Worm (Caenorhabditis elegans) whole organism, L1 larva: ENCODE data around the gene tag-276.

ENCODE experiments used
- C16A3.4 ChIP-seq: fragments of 150-350 bp; optimal IDR thresholded peaks from 2 replicates; lab custom pipeline; 2014; ENCODE audit warnings: missing biosample characterization, missing genetic modification characterization
- C34B4.2 ChIP-seq: sonication (generic microtip); optimal IDR thresholded peaks from 2 replicates; lab custom pipeline; 2017; ENCODE audit warnings: mild to moderate bottlenecking, missing genetic modification characterization, missing compliant biosample characterization
- F16B12.6 ChIP-seq: fragments of 150-350 bp; optimal IDR thresholded peaks from 2 replicates; lab custom pipeline; 2014; ENCODE audit warnings: missing biosample characterization, missing genetic modification characterization
- Y116A8C.19 ChIP-seq: sonication (generic microtip); optimal IDR thresholded peaks from 2 replicates; lab custom pipeline; 2016; ENCODE audit warnings: missing compliant biosample characterization, missing genetic modification characterization, borderline replicate concordance
- alr-1 ChIP-seq: fragments of 200-800 bp; sonication (Bioruptor generic); optimal IDR thresholded peaks from 2 replicates; lab custom pipeline; 2018; ENCODE audit warnings: borderline replicate concordance, mild to moderate bottlenecking, missing genetic modification characterization, missing compliant biosample characterization
- blmp-1 ChIP-seq: fragments of 150-350 bp; optimal IDR thresholded peaks from 2 replicates; lab custom pipeline; 2014; ENCODE audit warnings: missing biosample characterization, missing genetic modification characterization
- ceh-63 ChIP-seq: fragments of 200-800 bp; sonication (Bioruptor generic); optimal IDR thresholded peaks from 2 replicates; lab custom pipeline; 2018; ENCODE audit warnings: mild to moderate bottlenecking, missing genetic modification characterization, missing compliant biosample characterization
- ceh-88 ChIP-seq: fragments of 200-800 bp; sonication (Bioruptor generic); IDR thresholded peaks from 2 replicates; pipeline ENCODE4 v1.3.6; 2022; ENCODE audit warnings: missing genetic modification characterization, missing compliant biosample characterization
- ceh-90 ChIP-seq: sonication (generic microtip); optimal IDR thresholded peaks from 2 replicates; lab custom pipeline; 2016; ENCODE audit warnings: missing genetic modification characterization, missing compliant biosample characterization
- dpl-1 ChIP-seq, 3 experiments: fragments of 150-350 bp in 2 of 3; sonication (generic microtip) in 1 of 3; optimal IDR thresholded peaks; 2 replicates each; lab custom pipeline; 2014 to 2017; ENCODE audit warnings: missing biosample characterization in 3 of 3, missing genetic modification characterization in 3 of 3, missing genetic modification reagents in 3 of 3
- efl-1 ChIP-seq, 4 experiments: fragments of 150-350 bp; optimal IDR thresholded peaks in 3 of 4; peaks in 1 of 4; 1 replicate in 1 of 4; 2 replicates in 3 of 4; lab custom pipeline; 2014; ENCODE audit warnings: missing biosample characterization in 2 of 4, missing genetic modification characterization in 2 of 4, missing genetic modification reagents in 2 of 4
- egl-13 ChIP-seq: sonication (generic microtip); optimal IDR thresholded peaks from 2 replicates; lab custom pipeline; 2016; ENCODE audit warnings: missing genotype, missing genetic modification reagents, missing genetic modification characterization, missing compliant biosample characterization
- elt-3 ChIP-seq, 6 experiments: fragments of 150-350 bp in 1 of 6; sonication (generic microtip); optimal IDR thresholded peaks; 2 replicates each; lab custom pipeline; 2017 to 2018; ENCODE audit warnings: missing biosample characterization in 6 of 6, missing genetic modification characterization in 6 of 6, inconsistent platforms in 1 of 6
- fkh-10 ChIP-seq: sonication (generic microtip); optimal IDR thresholded peaks from 2 replicates; lab custom pipeline; 2017; ENCODE audit warnings: missing biosample characterization, missing genetic modification reagents, missing genetic modification characterization
- fos-1 ChIP-seq: fragments of 150-350 bp; optimal IDR thresholded peaks from 2 replicates; lab custom pipeline; 2014; ENCODE audit warnings: missing biosample characterization, missing genetic modification characterization
- grh-1 ChIP-seq: fragments of 200-800 bp; sonication (Bioruptor generic); IDR thresholded peaks from 2 replicates; pipeline ENCODE4 v1.3.6; 2022; ENCODE audit warnings: missing genetic modification reagents, missing genetic modification characterization, missing compliant biosample characterization
- hlh-17 ChIP-seq: fragments of 200-800 bp; sonication (Bioruptor generic); optimal IDR thresholded peaks from 2 replicates; lab custom pipeline; 2018; ENCODE audit warnings: missing genetic modification characterization, mild to moderate bottlenecking, missing compliant biosample characterization, moderate library complexity, borderline replicate concordance
- hlh-4 ChIP-seq: sonication (generic microtip); optimal IDR thresholded peaks from 2 replicates; lab custom pipeline; 2016; ENCODE audit warnings: mild to moderate bottlenecking, missing genetic modification characterization, missing compliant biosample characterization
- jun-1 ChIP-seq: fragments of 150-350 bp; optimal IDR thresholded peaks from 2 replicates; lab custom pipeline; 2014; ENCODE audit warnings: missing biosample characterization, missing genetic modification reagents, missing genetic modification characterization
- lin-14 ChIP-seq: fragments of 200-800 bp; sonication (Bioruptor generic); optimal IDR thresholded peaks from 2 replicates; lab custom pipeline; 2018; ENCODE audit warnings: mild to moderate bottlenecking, missing genetic modification characterization, moderate library complexity, missing compliant biosample characterization
- lin-39 ChIP-seq: fragments of 150-350 bp; optimal IDR thresholded peaks from 2 replicates; lab custom pipeline; 2014; ENCODE audit warnings: missing biosample characterization, missing genetic modification reagents, missing genetic modification characterization
- lsy-2 ChIP-seq, 2 experiments: fragments of 150-350 bp; optimal IDR thresholded peaks; 2 replicates each; lab custom pipeline; 2014; ENCODE audit warnings: missing biosample characterization in 2 of 2, missing genetic modification characterization in 2 of 2
- mdl-1 ChIP-seq, 2 experiments: fragments of 150-350 bp; optimal IDR thresholded peaks; 2 replicates each; lab custom pipeline; 2014 to 2017; ENCODE audit warnings: missing biosample characterization in 2 of 2, missing genetic modification characterization in 2 of 2, inconsistent platforms in 1 of 2
- mep-1 ChIP-seq: fragments of 150-350 bp; optimal IDR thresholded peaks from 2 replicates; lab custom pipeline; 2014; ENCODE audit warnings: missing biosample characterization, missing genetic modification characterization
- nhr-19 ChIP-seq: fragments of 200-800 bp; sonication (Bioruptor generic); conservative IDR thresholded peaks from 2 replicates; pipeline ENCODE4 v1.3.6; 2022; ENCODE audit warnings: missing genetic modification characterization, missing compliant biosample characterization
- nhr-20 ChIP-seq: sonication (generic microtip); optimal IDR thresholded peaks from 2 replicates; lab custom pipeline; 2016; ENCODE audit warnings: mild to moderate bottlenecking, missing genetic modification characterization, missing compliant biosample characterization
- nhr-28 ChIP-seq: fragments of 150-350 bp; optimal IDR thresholded peaks from 2 replicates; lab custom pipeline; 2014; ENCODE audit warnings: missing biosample characterization, missing genetic modification characterization
- nhr-47 ChIP-seq: sonication (generic microtip); optimal IDR thresholded peaks from 2 replicates; lab custom pipeline; 2016; ENCODE audit warnings: mild to moderate bottlenecking, missing genetic modification characterization, moderate library complexity, missing compliant biosample characterization
- nhr-71 ChIP-seq: sonication (generic microtip); optimal IDR thresholded peaks from 2 replicates; lab custom pipeline; 2016; ENCODE audit warnings: mild to moderate bottlenecking, missing genetic modification characterization, moderate library complexity, missing compliant biosample characterization
- nhr-77 ChIP-seq: fragments of 150-350 bp; optimal IDR thresholded peaks from 2 replicates; lab custom pipeline; 2014; ENCODE audit warnings: missing biosample characterization, missing genetic modification characterization
- nhr-84 ChIP-seq: sonication (generic microtip); optimal IDR thresholded peaks from 2 replicates; lab custom pipeline; 2017; ENCODE audit warnings: missing biosample characterization, missing genetic modification characterization
- nhr-85 ChIP-seq: sonication (generic microtip); peaks from one replicate; lab custom pipeline; 2016; ENCODE audit warnings: missing genetic modification characterization, inconsistent platforms, missing compliant biosample characterization
- nhr-90 ChIP-seq: sonication (generic microtip); optimal IDR thresholded peaks from 2 replicates; lab custom pipeline; 2016; ENCODE audit warnings: mild to moderate bottlenecking, missing genetic modification characterization, missing compliant biosample characterization; ENCODE audit not compliant: poor library complexity
- pag-3 ChIP-seq: sonication (generic microtip); optimal IDR thresholded peaks from 2 replicates; lab custom pipeline; 2017; ENCODE audit warnings: missing genetic modification characterization, mild to moderate bottlenecking, missing compliant biosample characterization, antibody characterized with exemption, borderline replicate concordance; ENCODE audit not compliant: insufficient read depth
- pax-3 ChIP-seq: fragments of 200-800 bp; sonication (Bioruptor generic); optimal IDR thresholded peaks from 2 replicates; lab custom pipeline; 2018; ENCODE audit warnings: mild to moderate bottlenecking, missing genetic modification characterization, moderate library complexity, missing compliant biosample characterization
- skn-1 ChIP-seq: fragments of 150-350 bp; optimal IDR thresholded peaks from 2 replicates; lab custom pipeline; 2014; ENCODE audit warnings: missing biosample characterization, missing genetic modification characterization
- snpc-4 ChIP-seq: fragments of 150-350 bp; optimal IDR thresholded peaks from 2 replicates; lab custom pipeline; 2014; ENCODE audit warnings: missing biosample characterization, missing genetic modification characterization
- snu-23 ChIP-seq: sonication (generic microtip); optimal IDR thresholded peaks from 2 replicates; lab custom pipeline; 2016; ENCODE audit warnings: missing genetic modification characterization, missing compliant biosample characterization
- sox-4 ChIP-seq: sonication (generic microtip); optimal IDR thresholded peaks from 2 replicates; lab custom pipeline; 2016; ENCODE audit warnings: missing genetic modification characterization, missing compliant biosample characterization
- sup-37 ChIP-seq: fragments of 200-800 bp; sonication (Bioruptor generic); optimal IDR thresholded peaks from 2 replicates; lab custom pipeline; 2018; ENCODE audit warnings: mild to moderate bottlenecking, missing genetic modification characterization, missing compliant biosample characterization
- tbx-2 ChIP-seq: sonication (generic microtip); optimal IDR thresholded peaks from 2 replicates; lab custom pipeline; 2016; ENCODE audit warnings: missing genetic modification characterization, missing compliant biosample characterization
- tlp-1 ChIP-seq: fragments of 150-350 bp; optimal IDR thresholded peaks from 2 replicates; lab custom pipeline; 2014; ENCODE audit warnings: missing biosample characterization, missing genetic modification characterization
- unc-130 ChIP-seq: fragments of 150-350 bp; optimal IDR thresholded peaks from 2 replicates; lab custom pipeline; 2017; ENCODE audit warnings: missing biosample characterization, missing genetic modification characterization, inconsistent platforms
- unc-86 ChIP-seq: sonication (generic microtip); optimal IDR thresholded peaks from 2 replicates; lab custom pipeline; 2016; ENCODE audit warnings: missing genetic modification characterization, missing compliant biosample characterization
- vab-15 ChIP-seq: sonication (generic microtip); optimal IDR thresholded peaks from 2 replicates; lab custom pipeline; 2017; ENCODE audit warnings: missing genotype, mild to moderate bottlenecking, missing genetic modification characterization, missing compliant biosample characterization
- xbp-1 ChIP-seq: sonication (generic microtip); optimal IDR thresholded peaks from 2 replicates; lab custom pipeline; 2016; ENCODE audit warnings: missing genetic modification characterization, missing compliant biosample characterization
- ztf-11 ChIP-seq, 2 experiments: sonication (generic microtip); optimal IDR thresholded peaks; 2 replicates each; lab custom pipeline; 2016 to 2017; ENCODE audit warnings: missing genetic modification characterization in 2 of 2, missing biosample characterization in 1 of 2, missing compliant biosample characterization in 1 of 2
- ztf-4 ChIP-seq: fragments of 150-350 bp; optimal IDR thresholded peaks from 2 replicates; lab custom pipeline; 2014; ENCODE audit warnings: missing biosample characterization, missing genetic modification characterization

Gene tag-276

ce11 chrII:12239449-12239848 is 9.5 kb downstream of the tag-276 start:
- TF ChIP-seq nhr-90 (tag; lab: Kevin White, UChicago) (no peak), snu-23 (peak; percentile 18), unc-130 (tag; lab: Kevin White, UChicago) (no peak), blmp-1 (tag; lab: Kevin White, UChicago) (peak; percentile 96), ztf-11 (tag; optimal IDR thresholded peaks at IDR 0.05; lab: Kevin White, UChicago) (no peak), Y116A8C.19 (no peak), egl-13 (tag; lab: Kevin White, UChicago) (no peak), lin-14 (GFP tag; lab: Kevin White, UChicago) (no peak), sup-37 (GFP tag; lab: Kevin White, UChicago) (no peak), grh-1 (GFP tag; lab: Robert Waterston, UW) (peak; percentile 29; the same call in 1 of the 2 replicates), nhr-47 (tag; lab: Kevin White, UChicago) (no peak), tlp-1 (tag; lab: Kevin White, UChicago) (no peak), snpc-4 (tag; lab: Kevin White, UChicago) (no peak), ceh-90 (tag; lab: Kevin White, UChicago) (no peak), ztf-4 (no peak), alr-1 (no peak), hlh-4 (tag; lab: Kevin White, UChicago) (no peak), fkh-10 (GFP tag; lab: Kevin White, UChicago) (no peak), lin-39 (no peak), elt-3 (tag; optimal IDR thresholded peaks at IDR 0.05; lab: Kevin White, UChicago) (peak in 4 of 6 experiments; percentile 43 to 56 (median 54)), nhr-28 (no peak), skn-1 (no peak), tbx-2 (no peak), ceh-63 (no peak), C16A3.4 (no peak), hlh-17 (no peak), ceh-88 (GFP tag; lab: Robert Waterston, UW) (no peak), nhr-85 (peak; percentile 87), C34B4.2 (tag; lab: Kevin White, UChicago) (no peak), mdl-1 (tag; optimal IDR thresholded peaks at IDR 0.05; lab: Kevin White, UChicago) (no peak), nhr-84 (tag; lab: Kevin White, UChicago) (peak; percentile 41), sox-4 (no peak), jun-1 (tag; lab: Kevin White, UChicago) (no peak), F16B12.6 (no peak), nhr-77 (tag; lab: Kevin White, UChicago) (no peak), nhr-71 (peak; percentile 33), pag-3 (tag; lab: Kevin White, UChicago) (no peak), fos-1 (no peak), pax-3 (tag; lab: Kevin White, UChicago) (no peak), efl-1 (optimal IDR thresholded peaks at IDR 0.05; lab: Kevin White, UChicago) (no peak), efl-1 (GFP tag; optimal IDR thresholded peaks at IDR 0.05 in 1 of 2; lab: Kevin White, UChicago) (no peak), unc-86 (tag; lab: Kevin White, UChicago) (no peak), nhr-20 (tag; lab: Kevin White, UChicago) (peak; percentile 14), dpl-1 (GFP tag; optimal IDR thresholded peaks at IDR 0.05; lab: Kevin White, UChicago) (no peak)

ce11 chrII:12237555-12237954 is 11.4 kb downstream of the tag-276 start:
- TF ChIP-seq C34B4.2 (tag; lab: Kevin White, UChicago): no peak
- TF ChIP-seq efl-1 (optimal IDR thresholded peaks at IDR 0.05; lab: Kevin White, UChicago): no peak
- TF ChIP-seq efl-1 (GFP tag; optimal IDR thresholded peaks at IDR 0.05 in 1 of 2; lab: Kevin White, UChicago): peak in 1 of 2 experiments; percentile 91
- peak; percentile 86 for TF ChIP-seq blmp-1 (tag; lab: Kevin White, UChicago)
- TF ChIP-seq nhr-28: no peak
- peak; percentile 83 for TF ChIP-seq grh-1 (GFP tag; lab: Robert Waterston, UW)
- TF ChIP-seq lsy-2 (tag; optimal IDR thresholded peaks at IDR 0.05; lab: Kevin White, UChicago): peak in 1 of 2 experiments; percentile 54
- no peak for TF ChIP-seq hlh-17
- peak; percentile 14 for TF ChIP-seq mep-1 (tag; lab: Kevin White, UChicago)
- peak; percentile 94 for TF ChIP-seq xbp-1 (tag; lab: Kevin White, UChicago)
- peak; percentile 5 for TF ChIP-seq ztf-4
- peak; percentile 28 for TF ChIP-seq snu-23
- TF ChIP-seq nhr-19: no peak
- peak; percentile 2 for TF ChIP-seq nhr-90 (tag; lab: Kevin White, UChicago)
- TF ChIP-seq vab-15 (tag; lab: Kevin White, UChicago): no peak
- TF ChIP-seq nhr-84 (tag; lab: Kevin White, UChicago): no peak
- TF ChIP-seq nhr-85: peak; percentile 40
- peak in 3 of 6 experiments; percentile 16 to 75 (median 45) for TF ChIP-seq elt-3 (tag; optimal IDR thresholded peaks at IDR 0.05; lab: Kevin White, UChicago)
